Worm (Caenorhabditis elegans): Measurements from ENCODE around the gene F45E1.5.

Gene F45E1.5

DNA sequence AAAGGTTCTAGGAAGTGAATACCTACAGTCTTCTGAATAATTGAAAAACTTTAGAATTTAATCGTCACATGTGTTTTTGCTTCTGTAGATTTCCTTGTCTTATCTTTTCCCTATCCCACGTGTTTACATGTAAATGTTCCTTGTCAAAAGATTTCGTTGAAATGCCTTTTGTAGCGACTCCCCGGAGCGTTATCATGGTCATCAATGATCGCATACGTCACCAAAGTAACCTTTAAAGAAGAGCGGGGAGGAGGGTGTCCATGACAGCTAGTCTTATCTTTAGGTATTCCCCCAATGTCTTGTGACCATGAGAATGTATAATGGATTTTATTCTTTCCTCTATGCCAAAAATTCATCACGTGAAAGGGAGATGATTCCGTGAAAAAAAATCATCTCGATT is 10.4 kb downstream of the F45E1.5 start:
- no peak for TF ChIP-seq ama-1 (optimal IDR thresholded peaks at IDR 0.05)
- no peak for TF ChIP-seq hnd-1 (tag; optimal IDR thresholded peaks at IDR 0.05)
- TF ChIP-seq ets-7 (tag; optimal IDR thresholded peaks at IDR 0.05): no peak
- TF ChIP-seq hmg-4 (GFP tag; optimal IDR thresholded peaks at IDR 0.05): no peak
- TF ChIP-seq B0310.2 (tag; optimal IDR thresholded peaks at IDR 0.05): no peak
- no peak for TF ChIP-seq tra-4 (tag; optimal IDR thresholded peaks at IDR 0.05)
- TF ChIP-seq scrt-1 (GFP tag; IDR thresholded peaks at IDR 0.05): no peak
- no peak for TF ChIP-seq tbx-11 (GFP tag; IDR thresholded peaks at IDR 0.05)
- no peak for TF ChIP-seq hmbx-1 (tag; optimal IDR thresholded peaks at IDR 0.05)
- no peak for TF ChIP-seq ceh-13 (GFP tag; optimal IDR thresholded peaks at IDR 0.05)
- no peak for TF ChIP-seq flt-1 (GFP tag; IDR thresholded peaks at IDR 0.05)
- TF ChIP-seq F13C5.2 (tag; optimal IDR thresholded peaks at IDR 0.05): no peak
- no peak for TF ChIP-seq aly-1 (tag; optimal IDR thresholded peaks at IDR 0.05)
- TF ChIP-seq ceh-36 (tag; optimal IDR thresholded peaks at IDR 0.05): no peak

ce11 chrX:7988457-7988856 is 12.0 kb downstream of the F45E1.5 start:
- TF ChIP-seq pes-1 (GFP tag; IDR thresholded peaks at IDR 0.05): no peak
- no peak for TF ChIP-seq sea-1 (GFP tag; conservative IDR thresholded peaks at IDR 0.05)
- TF ChIP-seq tbx-37 (GFP tag; conservative IDR thresholded peaks at IDR 0.05): no peak
- no peak for TF ChIP-seq B0310.2 (tag; optimal IDR thresholded peaks at IDR 0.05)
- no peak for TF ChIP-seq tbx-11 (GFP tag; IDR thresholded peaks at IDR 0.05)
- TF ChIP-seq hnd-1 (tag; optimal IDR thresholded peaks at IDR 0.05): no peak
- TF ChIP-seq aly-1 (tag; optimal IDR thresholded peaks at IDR 0.05): no peak
- TF ChIP-seq F13C5.2 (tag; optimal IDR thresholded peaks at IDR 0.05): no peak
- no peak for TF ChIP-seq scrt-1 (GFP tag; IDR thresholded peaks at IDR 0.05)
- no peak for TF ChIP-seq flt-1 (GFP tag; IDR thresholded peaks at IDR 0.05)
- no peak for TF ChIP-seq hmbx-1 (tag; optimal IDR thresholded peaks at IDR 0.05)
- TF ChIP-seq tra-4 (tag; optimal IDR thresholded peaks at IDR 0.05): no peak
- TF ChIP-seq ets-7 (tag; optimal IDR thresholded peaks at IDR 0.05): no peak
- no peak for TF ChIP-seq ceh-13 (GFP tag; optimal IDR thresholded peaks at IDR 0.05)
- no peak for TF ChIP-seq ama-1 (optimal IDR thresholded peaks at IDR 0.05)
- no peak for TF ChIP-seq ceh-36 (tag; optimal IDR thresholded peaks at IDR 0.05)
- TF ChIP-seq hmg-4 (GFP tag; optimal IDR thresholded peaks at IDR 0.05): no peak

- TF ChIP-seq tbx-11 (GFP tag; IDR thresholded peaks at IDR 0.05) (no peak), F13C5.2 (tag; optimal IDR thresholded peaks at IDR 0.05) (no peak), ets-7 (tag; optimal IDR thresholded peaks at IDR 0.05) (no peak)
These were observed 12.7 kb downstream of the F45E1.5 start for ce11 chrX:7989155-7989554.

ce11 chrX:7990282-7990681 is 13.8 kb downstream of the F45E1.5 start:
- no peak for TF ChIP-seq ceh-13 (GFP tag; optimal IDR thresholded peaks at IDR 0.05)
- TF ChIP-seq pes-1 (GFP tag; IDR thresholded peaks at IDR 0.05): no peak
- no peak for TF ChIP-seq ets-7 (tag; optimal IDR thresholded peaks at IDR 0.05)
- TF ChIP-seq aly-1 (tag; optimal IDR thresholded peaks at IDR 0.05): no peak
- no peak for TF ChIP-seq tbx-37 (GFP tag; conservative IDR thresholded peaks at IDR 0.05)
- TF ChIP-seq F13C5.2 (tag; optimal IDR thresholded peaks at IDR 0.05): no peak
- no peak for TF ChIP-seq ceh-36 (tag; optimal IDR thresholded peaks at IDR 0.05)
- TF ChIP-seq hmbx-1 (tag; optimal IDR thresholded peaks at IDR 0.05): no peak
- no peak for TF ChIP-seq hnd-1 (tag; optimal IDR thresholded peaks at IDR 0.05)
- no peak for TF ChIP-seq sea-1 (GFP tag; conservative IDR thresholded peaks at IDR 0.05)
- no peak for TF ChIP-seq hmg-4 (GFP tag; optimal IDR thresholded peaks at IDR 0.05)
- no peak for TF ChIP-seq flt-1 (GFP tag; IDR thresholded peaks at IDR 0.05)
- TF ChIP-seq tbx-11 (GFP tag; IDR thresholded peaks at IDR 0.05): no peak
- TF ChIP-seq scrt-1 (GFP tag; IDR thresholded peaks at IDR 0.05): no peak
- TF ChIP-seq B0310.2 (tag; optimal IDR thresholded peaks at IDR 0.05): no peak
- no peak for TF ChIP-seq tra-4 (tag; optimal IDR thresholded peaks at IDR 0.05)
- no peak for TF ChIP-seq ama-1 (optimal IDR thresholded peaks at IDR 0.05)

- no peak for TF ChIP-seq scrt-1 (GFP tag; IDR thresholded peaks at IDR 0.05)
- no peak for TF ChIP-seq ceh-36 (tag; optimal IDR thresholded peaks at IDR 0.05)
- TF ChIP-seq B0310.2 (tag; optimal IDR thresholded peaks at IDR 0.05): no peak
These were observed 15.6 kb downstream of the F45E1.5 start for ce11 chrX:7992102-7992501.

- TF ChIP-seq ceh-36 (tag; optimal IDR thresholded peaks at IDR 0.05) (no peak), pes-1 (GFP tag; IDR thresholded peaks at IDR 0.05) (no peak), aly-1 (tag; optimal IDR thresholded peaks at IDR 0.05) (no peak), ama-1 (optimal IDR thresholded peaks at IDR 0.05) (no peak), sea-1 (GFP tag; conservative IDR thresholded peaks at IDR 0.05) (no peak), hmg-4 (GFP tag; optimal IDR thresholded peaks at IDR 0.05) (no peak)
These were observed 18.0 kb downstream of the F45E1.5 start for ce11 chrX:7994486-7994885.

ce11 chrX:7997968-7998367 is 21.5 kb downstream of the F45E1.5 start, which contains the start of gene sdpn-1:
sdpn-1 (minus strand) TSS chrX:7998229.
- TF ChIP-seq sea-1 (GFP tag; conservative IDR thresholded peaks at IDR 0.05) (no peak), ets-7 (tag; optimal IDR thresholded peaks at IDR 0.05) (no peak), hmg-4 (GFP tag; optimal IDR thresholded peaks at IDR 0.05) (no peak), pes-1 (GFP tag; IDR thresholded peaks at IDR 0.05) (no peak), scrt-1 (GFP tag; IDR thresholded peaks at IDR 0.05) (no peak), B0310.2 (tag; optimal IDR thresholded peaks at IDR 0.05) (no peak), F13C5.2 (tag; optimal IDR thresholded peaks at IDR 0.05) (no peak), ceh-13 (GFP tag; optimal IDR thresholded peaks at IDR 0.05) (no peak), hmbx-1 (tag; optimal IDR thresholded peaks at IDR 0.05) (no peak), tbx-37 (GFP tag; conservative IDR thresholded peaks at IDR 0.05) (no peak), ama-1 (optimal IDR thresholded peaks at IDR 0.05) (no peak), ceh-36 (tag; optimal IDR thresholded peaks at IDR 0.05) (no peak), flt-1 (GFP tag; IDR thresholded peaks at IDR 0.05) (no peak), tbx-11 (GFP tag; IDR thresholded peaks at IDR 0.05) (no peak), tra-4 (tag; optimal IDR thresholded peaks at IDR 0.05) (no peak), aly-1 (tag; optimal IDR thresholded peaks at IDR 0.05) (no peak), hnd-1 (tag; optimal IDR thresholded peaks at IDR 0.05) (no peak)

DNA sequence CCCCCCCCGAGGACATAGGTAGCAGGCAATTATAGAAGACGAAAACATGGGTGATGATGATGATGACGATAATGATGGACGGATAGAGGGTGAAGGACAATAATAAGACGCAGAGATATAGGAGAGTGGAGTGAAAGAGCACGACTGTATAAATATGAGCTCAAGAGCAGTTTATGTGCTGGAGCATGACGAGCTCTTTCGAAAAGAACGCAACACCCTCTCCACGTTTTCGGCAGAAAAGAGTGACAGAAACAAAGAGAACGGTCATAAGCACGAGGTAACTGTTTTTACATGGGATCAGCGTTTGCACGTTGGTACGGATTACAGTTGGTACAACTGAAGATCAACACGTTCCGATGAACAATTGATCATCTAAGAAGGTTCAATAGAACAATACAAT is 22.4 kb downstream of the F45E1.5 start:
- TF ChIP-seq pes-1 (GFP tag; IDR thresholded peaks at IDR 0.05): no peak
- TF ChIP-seq tbx-37 (GFP tag; conservative IDR thresholded peaks at IDR 0.05): no peak
- no peak for TF ChIP-seq hmbx-1 (tag; optimal IDR thresholded peaks at IDR 0.05)
- no peak for TF ChIP-seq B0310.2 (tag; optimal IDR thresholded peaks at IDR 0.05)
- no peak for TF ChIP-seq ceh-36 (tag; optimal IDR thresholded peaks at IDR 0.05)
- no peak for TF ChIP-seq scrt-1 (GFP tag; IDR thresholded peaks at IDR 0.05)
- no peak for TF ChIP-seq ceh-13 (GFP tag; optimal IDR thresholded peaks at IDR 0.05)
- TF ChIP-seq tra-4 (tag; optimal IDR thresholded peaks at IDR 0.05): no peak
- no peak for TF ChIP-seq ama-1 (optimal IDR thresholded peaks at IDR 0.05)
- TF ChIP-seq tbx-11 (GFP tag; IDR thresholded peaks at IDR 0.05): no peak
- TF ChIP-seq aly-1 (tag; optimal IDR thresholded peaks at IDR 0.05): no peak
- TF ChIP-seq flt-1 (GFP tag; IDR thresholded peaks at IDR 0.05): no peak
- TF ChIP-seq hmg-4 (GFP tag; optimal IDR thresholded peaks at IDR 0.05): no peak
- no peak for TF ChIP-seq F13C5.2 (tag; optimal IDR thresholded peaks at IDR 0.05)
- no peak for TF ChIP-seq sea-1 (GFP tag; conservative IDR thresholded peaks at IDR 0.05)
- no peak for TF ChIP-seq ets-7 (tag; optimal IDR thresholded peaks at IDR 0.05)
